Worm (Caenorhabditis elegans): ENCODE data around the gene F59C12.4.

DNA sequence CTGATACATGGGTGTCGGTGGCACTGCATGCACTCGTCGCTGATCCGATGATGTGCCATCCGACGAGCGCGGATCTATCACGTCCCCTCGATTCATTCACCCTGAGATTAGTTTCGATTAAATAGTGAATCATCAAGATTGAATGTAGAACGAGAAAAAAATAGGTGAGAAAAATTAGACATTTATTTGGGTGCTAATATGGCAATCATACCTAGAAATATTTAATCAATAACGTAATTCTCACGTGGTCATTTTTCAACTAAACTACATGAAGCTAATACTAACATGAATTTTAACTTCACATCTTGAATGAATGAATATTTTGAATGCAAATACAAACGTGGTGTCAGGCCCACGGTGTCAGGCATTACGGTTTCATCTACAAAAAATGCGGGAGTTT, 7.0 kb upstream of the F59C12.4 start, which contains the start of gene F59C12.3:
- TF ChIP-seq B0261.1 (tag; optimal IDR thresholded peaks at IDR 0.05) (no peak), attf-3 (GFP tag; conservative IDR thresholded peaks at IDR 0.05) (no peak), hrde-1 (tag; optimal IDR thresholded peaks at IDR 0.05; ENCODE audit: borderline replicate concordance) (no peak), Y56A3A.18 (GFP tag; IDR thresholded peaks at IDR 0.05) (no peak), gei-17 (GFP tag; optimal IDR thresholded peaks at IDR 0.05) (no peak)
